Fruit fly (Drosophila melanogaster) whole organism, embryonic: Measurements from ENCODE around the gene Gyc89Da.
A peak's percentile ranks its signal among the peaks of the same experiment; 100 is the strongest.

Source experiments
- Antp ChIP-seq: fragments of 200-800 bp; sonication (Bioruptor generic); optimal IDR thresholded peaks from 3 replicates; lab custom pipeline; 2016; ENCODE audit warnings: missing biosample characterization, missing genetic modification characterization
- Atf-2 ChIP-seq: fragments of 200-800 bp; sonication (Bioruptor generic); optimal IDR thresholded peaks from 2 replicates; lab custom pipeline; 2016; ENCODE audit warnings: missing biosample characterization, missing genetic modification characterization
- Atf3 ChIP-seq: fragments of 200-800 bp; sonication (Bioruptor generic); optimal IDR thresholded peaks from 3 replicates; lab custom pipeline; 2016; ENCODE audit warnings: missing biosample characterization, missing genetic modification characterization
- CG10267 ChIP-seq: fragments of 200-800 bp; sonication (Bioruptor generic); optimal IDR thresholded peaks from 2 replicates; lab custom pipeline; 2018; ENCODE audit warnings: missing biosample characterization, mild to moderate bottlenecking, missing genetic modification characterization, moderate library complexity
- CG11398 ChIP-seq: fragments of 200-800 bp; sonication (Bioruptor generic); optimal IDR thresholded peaks from 2 replicates; lab custom pipeline; 2016; ENCODE audit warnings: missing biosample characterization, missing genetic modification characterization
- CG17829 ChIP-seq: fragments of 200-800 bp; optimal IDR thresholded peaks from 2 replicates; lab custom pipeline; 2019; ENCODE audit warnings: missing biosample characterization, mild to moderate bottlenecking, missing genetic modification characterization, moderate library complexity
- CG18011 ChIP-seq: fragments of 200-800 bp; sonication (Bioruptor generic); optimal IDR thresholded peaks from 2 replicates; lab custom pipeline; 2017; ENCODE audit warnings: missing biosample characterization, missing genetic modification characterization, mild to moderate bottlenecking, moderate library complexity, missing genotype
- CG32772 ChIP-seq: fragments of 200-800 bp; sonication (Bioruptor generic); IDR thresholded peaks from 2 replicates; pipeline ENCODE4 v1.3.6; 2022; ENCODE audit warnings: missing biosample characterization, missing genetic modification characterization
- CG34422 ChIP-seq: fragments of 200-800 bp; sonication (Bioruptor generic); IDR thresholded peaks from 3 replicates; pipeline ENCODE4 v1.3.6; 2022; ENCODE audit warnings: missing biosample characterization, missing genetic modification characterization
- CG4424 ChIP-seq: fragments of 200-800 bp; sonication (Bioruptor generic); optimal IDR thresholded peaks from 3 replicates; lab custom pipeline; 2016; ENCODE audit warnings: missing biosample characterization, missing genetic modification characterization
- CG4617 ChIP-seq: fragments of 200-800 bp; sonication (Bioruptor generic); optimal IDR thresholded peaks from 3 replicates; lab custom pipeline; 2016; ENCODE audit warnings: missing biosample characterization, missing genetic modification characterization, borderline replicate concordance
- CG4730 ChIP-seq: fragments of 200-800 bp; sonication (Bioruptor generic); IDR thresholded peaks from 2 replicates; pipeline ENCODE4 v1.3.6; 2022; ENCODE audit warnings: missing biosample characterization, missing genetic modification characterization
- CG5180 ChIP-seq: fragments of 200-800 bp; sonication (Bioruptor generic); optimal IDR thresholded peaks from 3 replicates; lab custom pipeline; 2017; ENCODE audit warnings: missing biosample characterization, missing genetic modification characterization, mild to moderate bottlenecking, moderate library complexity, missing genetic modification reagents
- CG6254 ChIP-seq: fragments of 200-800 bp; sonication (Bioruptor generic); optimal IDR thresholded peaks from 3 replicates; lab custom pipeline; 2017; ENCODE audit warnings: mild to moderate bottlenecking, missing biosample characterization, missing genetic modification reagents, missing genetic modification characterization
- CG6813 ChIP-seq: fragments of 200-800 bp; sonication (Bioruptor generic); optimal IDR thresholded peaks from 2 replicates; lab custom pipeline; 2017; ENCODE audit warnings: missing biosample characterization, missing genetic modification characterization, mild to moderate bottlenecking, moderate library complexity, missing genetic modification reagents
- CG7745 ChIP-seq: fragments of 200-800 bp; sonication (Bioruptor generic); optimal IDR thresholded peaks from 2 replicates; lab custom pipeline; 2018; ENCODE audit warnings: missing biosample characterization, mild to moderate bottlenecking, missing genetic modification characterization, moderate library complexity
- CG8359 ChIP-seq: fragments of 200-800 bp; sonication (Bioruptor generic); optimal IDR thresholded peaks from 2 replicates; lab custom pipeline; 2017; ENCODE audit warnings: missing biosample characterization, mild to moderate bottlenecking, missing genetic modification characterization, borderline replicate concordance
- Camta ChIP-seq: fragments of 200-800 bp; sonication (Bioruptor generic); optimal IDR thresholded peaks from 2 replicates; lab custom pipeline; 2016; ENCODE audit warnings: missing biosample characterization, missing genetic modification characterization
- Ets65A ChIP-seq: fragments of 200-800 bp; sonication (Bioruptor generic); peaks from one replicate; lab custom pipeline; 2016; ENCODE audit warnings: missing biosample characterization, missing genetic modification characterization
- Gug ChIP-seq: fragments of 200-800 bp; sonication (Bioruptor generic); IDR thresholded peaks from 4 replicates; pipeline ENCODE4 v1.3.6; 2022; ENCODE audit warnings: missing biosample characterization, missing genetic modification characterization
- H2.0 ChIP-seq: fragments of 200-800 bp; sonication (Bioruptor generic); IDR thresholded peaks from 2 replicates; pipeline ENCODE4 v1.3.6; 2022; ENCODE audit warnings: missing biosample characterization, missing genetic modification characterization
- Meics ChIP-seq: fragments of 200-800 bp; sonication (Bioruptor generic); optimal IDR thresholded peaks from 2 replicates; lab custom pipeline; 2017; ENCODE audit warnings: missing biosample characterization, mild to moderate bottlenecking, missing genetic modification characterization
- Nf-YC ChIP-seq: fragments of 200-800 bp; optimal IDR thresholded peaks from 3 replicates; lab custom pipeline; 2019; ENCODE audit warnings: missing biosample characterization, mild to moderate bottlenecking, missing genetic modification characterization, moderate library complexity
- PHDP ChIP-seq: fragments of 200-800 bp; sonication (Bioruptor generic); optimal IDR thresholded peaks from 3 replicates; lab custom pipeline; 2018; ENCODE audit warnings: missing biosample characterization, mild to moderate bottlenecking, missing genetic modification characterization, moderate library complexity
- TFAM ChIP-seq: fragments of 200-800 bp; sonication (Bioruptor generic); optimal IDR thresholded peaks from 2 replicates; lab custom pipeline; 2017; ENCODE audit warnings: missing biosample characterization, missing genetic modification characterization, inconsistent platforms
- YL-1 ChIP-seq: fragments of 200-800 bp; sonication (Bioruptor generic); optimal IDR thresholded peaks from 3 replicates; lab custom pipeline; 2017; ENCODE audit warnings: missing biosample characterization, mild to moderate bottlenecking, missing genetic modification characterization
- chinmo ChIP-seq: fragments of 200-800 bp; sonication (Bioruptor generic); IDR thresholded peaks from 4 replicates; pipeline ENCODE4 v1.3.6; 2022; ENCODE audit warnings: missing biosample characterization, missing genetic modification characterization; ENCODE audit not compliant: partially characterized antibody
- chm ChIP-seq: fragments of 200-800 bp; sonication (Bioruptor generic); IDR thresholded peaks from 2 replicates; pipeline ENCODE4 v1.3.6; 2022; ENCODE audit warnings: missing biosample characterization, missing genetic modification characterization
- esg ChIP-seq: fragments of 200-800 bp; sonication (Bioruptor generic); conservative IDR thresholded peaks from 2 replicates; pipeline ENCODE4 v1.3.6; 2022; ENCODE audit warnings: missing biosample characterization, missing genetic modification characterization
- ewg ChIP-seq: fragments of 200-800 bp; sonication (Bioruptor generic); optimal IDR thresholded peaks from 3 replicates; lab custom pipeline; 2017; ENCODE audit warnings: mild to moderate bottlenecking, missing biosample characterization, missing genetic modification reagents, missing genetic modification characterization
- fd102C ChIP-seq: fragments of 200-800 bp; sonication (Bioruptor generic); optimal IDR thresholded peaks from 2 replicates; lab custom pipeline; 2018; ENCODE audit warnings: missing biosample characterization, mild to moderate bottlenecking, missing genetic modification characterization, moderate library complexity
- fru ChIP-seq: fragments of >200 bp; optimal IDR thresholded peaks from 2 replicates; lab custom pipeline; 2017
- fu2 ChIP-seq: fragments of 200-800 bp; sonication (Bioruptor generic); optimal IDR thresholded peaks from 2 replicates; lab custom pipeline; 2016; ENCODE audit warnings: missing biosample characterization, missing genetic modification characterization
- gce ChIP-seq: fragments of 200-800 bp; sonication (Bioruptor generic); IDR thresholded peaks from 3 replicates; pipeline ENCODE4 v1.3.6; 2022; ENCODE audit warnings: missing biosample characterization, missing genetic modification characterization
- h ChIP-seq: fragments of >200 bp; optimal IDR thresholded peaks from 2 replicates; lab custom pipeline; 2017
- ham ChIP-seq: fragments of 200-800 bp; sonication (Bioruptor generic); IDR thresholded peaks from 2 replicates; pipeline ENCODE4 v1.3.6; 2022; ENCODE audit warnings: missing biosample characterization, missing genetic modification characterization
- hkb ChIP-seq, 2 experiments: fragments of 200-800 bp in 1 of 2; fragments of >200 bp in 1 of 2; sonication (Bioruptor generic) in 1 of 2; IDR thresholded peaks in 1 of 2; optimal IDR thresholded peaks in 1 of 2; 2 replicates each; pipeline versions ENCODE4 v1.3.6 to Lab custom; 2017 to 2022; ENCODE audit warnings: missing biosample characterization in 1 of 2, missing genetic modification characterization in 1 of 2
- insv ChIP-seq, 2 experiments: fragments of 200-800 bp; sonication (Bioruptor generic); optimal IDR thresholded peaks; 3 replicates each; lab custom pipeline; 2016 to 2018; ENCODE audit warnings: missing biosample characterization in 2 of 2, missing genetic modification characterization in 2 of 2
- inv ChIP-seq: fragments of 200-800 bp; sonication (Bioruptor generic); IDR thresholded peaks from 2 replicates; pipeline ENCODE4 v1.3.6; 2022; ENCODE audit warnings: missing biosample characterization, missing genetic modification characterization; ENCODE audit not compliant: partially characterized antibody
- jumu ChIP-seq: fragments of 200-800 bp; sonication (Bioruptor generic); optimal IDR thresholded peaks from 3 replicates; lab custom pipeline; 2016; ENCODE audit warnings: missing biosample characterization, missing genetic modification characterization
- lov ChIP-seq, 2 experiments: fragments of 200-800 bp in 1 of 2; fragments of >200 bp in 1 of 2; sonication (Bioruptor generic) in 1 of 2; IDR thresholded peaks in 1 of 2; optimal IDR thresholded peaks in 1 of 2; 2 replicates in 1 of 2; 3 replicates in 1 of 2; pipeline versions ENCODE4 v1.3.6 to Lab custom; 2017 to 2022; ENCODE audit warnings: missing biosample characterization in 1 of 2, missing genetic modification characterization in 1 of 2
- p53 ChIP-seq: fragments of 200-800 bp; sonication (Bioruptor generic); optimal IDR thresholded peaks from 2 replicates; lab custom pipeline; 2016; ENCODE audit warnings: missing biosample characterization, missing genetic modification characterization
- pan ChIP-seq, 4 experiments: fragments of >200 bp in 3 of 4; fragments of 200-800 bp in 1 of 4; sonication (Bioruptor generic) in 1 of 4; optimal IDR thresholded peaks in 3 of 4; IDR thresholded peaks in 1 of 4; 2 replicates each; pipeline versions ENCODE4 v1.3.6 to Lab custom; 2017 to 2022; ENCODE audit warnings: missing biosample characterization in 2 of 4, missing genetic modification characterization in 2 of 4, mixed read lengths in 1 of 4
- sc ChIP-seq, 3 experiments: fragments of >200 bp in 2 of 3; fragments of 200-800 bp in 1 of 3; sonication (Bioruptor generic) in 1 of 3; optimal IDR thresholded peaks; 2 replicates in 2 of 3; 3 replicates in 1 of 3; lab custom pipeline; 2017; ENCODE audit warnings: mild to moderate bottlenecking in 1 of 3, missing biosample characterization in 1 of 3, missing genetic modification characterization in 1 of 3, missing genetic modification reagents in 1 of 3
- sr ChIP-seq: fragments of 200-800 bp; sonication (Bioruptor generic); IDR thresholded peaks from 3 replicates; pipeline ENCODE4 v1.3.6; 2022; ENCODE audit warnings: missing biosample characterization, missing genetic modification characterization
- ttk ChIP-seq: fragments of 200-800 bp; sonication (Bioruptor generic); IDR thresholded peaks from 2 replicates; pipeline ENCODE4 v2.1.2; 2022; ENCODE audit warnings: missing biosample characterization, missing genetic modification characterization
- wek ChIP-seq: fragments of 200-800 bp; sonication (Bioruptor generic); optimal IDR thresholded peaks from 3 replicates; lab custom pipeline; 2018; ENCODE audit warnings: missing biosample characterization, mild to moderate bottlenecking, missing genetic modification characterization, moderate library complexity
- zen2 ChIP-seq: fragments of 200-800 bp; sonication (Bioruptor generic); IDR thresholded peaks from 3 replicates; pipeline ENCODE4 v1.3.6; 2022; ENCODE audit warnings: missing biosample characterization, missing genetic modification characterization; ENCODE audit not compliant: partially characterized antibody

The Gyc89Da gene

dm6 chr3R:16497379-16497778 lies 25.0 kb downstream of the Gyc89Da start (continued):
- TF ChIP-seq sr (GFP tag; lab: Robert Waterston, UW) = peak; percentile 80; the same call in 2 of the 3 replicates
- no peak for TF ChIP-seq inv
- peak; percentile 65 for TF ChIP-seq Camta (GFP tag; lab: Kevin White, UChicago)
- peak; percentile 77 for TF ChIP-seq CG4730 (GFP tag; lab: Robert Waterston, UW)
- peak; percentile 76 for TF ChIP-seq ewg (GFP tag; lab: Kevin White, UChicago)
- TF ChIP-seq PHDP (tag; lab: Kevin White, UChicago) = peak; percentile 91
- peak; percentile 27 for TF ChIP-seq TFAM (GFP tag; lab: Kevin White, UChicago)
- peak; percentile 12 for TF ChIP-seq CG11398 (GFP tag; lab: Kevin White, UChicago)
- peak; percentile 87 for TF ChIP-seq chm (GFP tag; lab: Robert Waterston, UW)
- TF ChIP-seq lov (optimal IDR thresholded peaks at IDR 0.05; lab: Kevin White, UChicago) = no peak
- peak; percentile 83; the same call in 2 of the 3 replicates for TF ChIP-seq lov (GFP tag; IDR thresholded peaks at IDR 0.05; lab: Robert Waterston, UW)
- peak; percentile 77 for TF ChIP-seq CG4424 (GFP tag; lab: Kevin White, UChicago)
- TF ChIP-seq Meics (GFP tag; lab: Kevin White, UChicago) = peak; percentile 88
- TF ChIP-seq jumu = peak; percentile 26
- peak; percentile 64 for TF ChIP-seq CG8359 (GFP tag; lab: Kevin White, UChicago)
- no peak for TF ChIP-seq sc (optimal IDR thresholded peaks at IDR 0.05; lab: Kevin White, UChicago)
- TF ChIP-seq sc (GFP tag; optimal IDR thresholded peaks at IDR 0.05; lab: Kevin White, UChicago) = peak; percentile 68
- TF ChIP-seq CG6813 (GFP tag; lab: Kevin White, UChicago) = peak; percentile 75
- TF ChIP-seq fd102C (GFP tag; lab: Kevin White, UChicago) = peak; percentile 53
- TF ChIP-seq Atf-2 (GFP tag; lab: Kevin White, UChicago) = peak; percentile 62
- TF ChIP-seq CG18011 (GFP tag; lab: Kevin White, UChicago) = peak; percentile 51
- TF ChIP-seq Atf3 (GFP tag; lab: Kevin White, UChicago) = peak; percentile 20
- TF ChIP-seq zen2 = no peak
- TF ChIP-seq pan (optimal IDR thresholded peaks at IDR 0.05; lab: Kevin White, UChicago) = no peak
- TF ChIP-seq pan (GFP tag; optimal IDR thresholded peaks at IDR 0.05 in 1 of 2, IDR thresholded peaks at IDR 0.05 in 1 of 2) = peak in 1 of 2 experiments; percentile 88
- no peak for TF ChIP-seq h (lab: Kevin White, UChicago)
- no peak for TF ChIP-seq hkb (optimal IDR thresholded peaks at IDR 0.05; lab: Kevin White, UChicago)
- TF ChIP-seq hkb (GFP tag; IDR thresholded peaks at IDR 0.05; lab: Robert Waterston, UW) = peak; percentile 90
- peak; percentile 94 for TF ChIP-seq CG34422 (GFP tag; lab: Robert Waterston, UW)
- TF ChIP-seq H2.0 (GFP tag; lab: Robert Waterston, UW) = peak; percentile 77
- TF ChIP-seq CG6254 (GFP tag; lab: Kevin White, UChicago) = peak; percentile 78
- TF ChIP-seq CG32772 (GFP tag; lab: Robert Waterston, UW) = peak; percentile 84
- peak; percentile 73 for TF ChIP-seq esg (GFP tag; lab: Robert Waterston, UW)
- TF ChIP-seq Ets65A = peak; percentile 95
- TF ChIP-seq gce (GFP tag; lab: Robert Waterston, UW) = peak; percentile 76; the same call in 2 of the 3 replicates
- TF ChIP-seq chinmo (GFP tag; lab: Robert Waterston, UW) = no peak
- peak; percentile 77 for TF ChIP-seq ttk
- peak; percentile 75; the same call in 3 of the 4 replicates for TF ChIP-seq Gug
- TF ChIP-seq Nf-YC (tag; lab: Kevin White, UChicago) = peak; percentile 74
- peak in 1 of 2 experiments; percentile 70 for TF ChIP-seq insv (GFP tag; optimal IDR thresholded peaks at IDR 0.05; lab: Kevin White, UChicago)
- TF ChIP-seq CG7745 (tag; lab: Kevin White, UChicago) = no peak
- TF ChIP-seq YL-1 (GFP tag; lab: Kevin White, UChicago) = peak; percentile 50
- TF ChIP-seq CG10267 = peak; percentile 84
- peak; percentile 89 for TF ChIP-seq CG17829 (tag; lab: Kevin White, UChicago)
- TF ChIP-seq Antp (GFP tag; lab: Kevin White, UChicago) = peak; percentile 74
- TF ChIP-seq CG4617 (GFP tag; lab: Kevin White, UChicago) = peak; percentile 54
- peak; percentile 61 for TF ChIP-seq fu2 (GFP tag; lab: Kevin White, UChicago)
- TF ChIP-seq wek = peak; percentile 13
- TF ChIP-seq fru = no peak
- TF ChIP-seq CG5180 (GFP tag; lab: Kevin White, UChicago) = peak; percentile 64
- peak; percentile 62; the same call in 1 of the 2 replicates for TF ChIP-seq ham (GFP tag; lab: Robert Waterston, UW)
- peak; percentile 50 for TF ChIP-seq p53 (GFP tag; lab: Kevin White, UChicago)
